Fruit fly (Drosophila melanogaster) S2 (cell line): ENCODE data around the gene CG9702.

Source experiments
- CG8478 ChIP-seq: fragments of >200 bp; optimal IDR thresholded peaks from 2 replicates; lab custom pipeline; 2018
- CTCF ChIP-seq, 2 experiments: fragments of >200 bp; optimal IDR thresholded peaks; 2 replicates each; lab custom pipeline; 2018

DNA sequence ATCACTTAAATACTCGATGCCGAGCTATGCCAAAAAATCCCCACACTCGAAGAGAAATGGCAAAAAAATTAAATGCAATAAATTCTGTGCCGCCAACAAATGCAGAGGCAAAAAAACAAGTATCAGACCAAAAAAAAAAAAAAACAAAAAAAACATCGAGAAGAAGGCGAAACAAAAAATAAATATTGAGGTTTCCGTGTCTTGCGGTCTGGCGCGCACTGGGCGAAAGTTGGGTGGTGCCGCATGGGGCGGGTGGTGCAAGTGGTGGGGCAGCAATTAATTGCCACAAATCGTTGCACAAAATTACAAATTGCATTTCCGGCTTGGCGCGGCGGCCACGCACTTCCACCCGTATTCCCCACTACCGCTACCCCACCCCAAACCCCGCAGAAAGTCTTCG lies 44.8 kb upstream of the CG9702 start:
- TF ChIP-seq CG8478, result no peak
- no peak for TF ChIP-seq CTCF (optimal IDR thresholded peaks at IDR 0.05; lab: Kevin White, UChicago)
